Fruit fly (Drosophila melanogaster) whole organism, embryonic: ENCODE data around the gene VhaM9.7-c.

Source experiments
- ATbp ChIP-seq: fragments of 200-800 bp; sonication (Bioruptor generic); optimal IDR thresholded peaks from 2 replicates; lab custom pipeline; 2017; ENCODE audit warnings: missing biosample characterization, mild to moderate bottlenecking, missing genetic modification characterization, missing genetic modification reagents
- CG10147 ChIP-seq: fragments of 200-800 bp; sonication (Bioruptor generic); optimal IDR thresholded peaks from 2 replicates; lab custom pipeline; 2019; ENCODE audit warnings: missing biosample characterization, mild to moderate bottlenecking, missing genetic modification characterization, moderate library complexity
- CG1024 ChIP-seq: fragments of 200-800 bp; sonication (Bioruptor generic); IDR thresholded peaks from 2 replicates; pipeline ENCODE4 v1.3.6; 2022; ENCODE audit warnings: missing biosample characterization, missing genetic modification characterization
- CG10274 ChIP-seq: fragments of 200-800 bp; sonication (Bioruptor generic); optimal IDR thresholded peaks from 3 replicates; lab custom pipeline; 2017; ENCODE audit warnings: missing biosample characterization, mild to moderate bottlenecking, missing genetic modification characterization
- CG11723 ChIP-seq: fragments of 200-800 bp; sonication (Bioruptor generic); optimal IDR thresholded peaks from 2 replicates; lab custom pipeline; 2017; ENCODE audit warnings: missing biosample characterization, mild to moderate bottlenecking, missing genetic modification characterization
- CG12071 ChIP-seq: fragments of 200-800 bp; sonication (Bioruptor generic); optimal IDR thresholded peaks from 3 replicates; lab custom pipeline; 2018; ENCODE audit warnings: missing biosample characterization, mild to moderate bottlenecking, missing genetic modification characterization
- CG12219 ChIP-seq: fragments of 200-800 bp; sonication (Bioruptor generic); optimal IDR thresholded peaks from 3 replicates; lab custom pipeline; 2018; ENCODE audit warnings: missing biosample characterization, mild to moderate bottlenecking, missing genetic modification characterization
- CG12299 ChIP-seq: fragments of 200-800 bp; sonication (Bioruptor generic); optimal IDR thresholded peaks from 2 replicates; lab custom pipeline; 2018; ENCODE audit warnings: missing biosample characterization, mild to moderate bottlenecking, missing genetic modification characterization
- CG13624 ChIP-seq: fragments of 200-800 bp; sonication (Bioruptor generic); optimal IDR thresholded peaks from 2 replicates; lab custom pipeline; 2016; ENCODE audit warnings: missing biosample characterization, missing genetic modification characterization
- CG15479 ChIP-seq: fragments of 200-800 bp; sonication (Bioruptor generic); optimal IDR thresholded peaks from 3 replicates; lab custom pipeline; 2019; ENCODE audit warnings: missing biosample characterization, mild to moderate bottlenecking, missing genetic modification characterization, moderate library complexity
- CG17568 ChIP-seq: fragments of 200-800 bp; sonication (Bioruptor generic); optimal IDR thresholded peaks from 2 replicates; lab custom pipeline; 2018; ENCODE audit warnings: missing biosample characterization, mild to moderate bottlenecking, missing genetic modification characterization, moderate library complexity
- CG17912 ChIP-seq: fragments of 200-800 bp; sonication (Bioruptor generic); optimal IDR thresholded peaks from 2 replicates; lab custom pipeline; 2018; ENCODE audit warnings: missing biosample characterization, mild to moderate bottlenecking, missing genetic modification characterization
- CG18599 ChIP-seq: fragments of 200-800 bp; sonication (Bioruptor generic); optimal IDR thresholded peaks from 3 replicates; lab custom pipeline; 2017; ENCODE audit warnings: missing biosample characterization, missing genetic modification characterization, mild to moderate bottlenecking, moderate library complexity, missing genetic modification reagents
- CG43689 ChIP-seq: fragments of 200-800 bp; sonication (Bioruptor generic); IDR thresholded peaks from 2 replicates; pipeline ENCODE4 v1.3.6; 2022; ENCODE audit warnings: missing biosample characterization, missing genetic modification characterization
- CG7963 ChIP-seq: fragments of 200-800 bp; sonication (Bioruptor generic); IDR thresholded peaks from 3 replicates; pipeline ENCODE4 v1.3.6; 2022; ENCODE audit warnings: missing biosample characterization, missing genetic modification characterization; ENCODE audit not compliant: partially characterized antibody
- CG7987 ChIP-seq: fragments of 200-800 bp; sonication (Bioruptor generic); optimal IDR thresholded peaks from 2 replicates; lab custom pipeline; 2018; ENCODE audit warnings: missing biosample characterization, mild to moderate bottlenecking, missing genetic modification characterization, moderate library complexity
- CG8478 ChIP-seq: fragments of >200 bp; optimal IDR thresholded peaks from 2 replicates; lab custom pipeline; 2018
- CG8765 ChIP-seq: fragments of 200-800 bp; sonication (Bioruptor generic); IDR thresholded peaks from 2 replicates; pipeline ENCODE4 v1.3.6; 2022; ENCODE audit warnings: missing biosample characterization, missing genetic modification characterization
- Dbx ChIP-seq: fragments of 200-800 bp; sonication (Bioruptor generic); IDR thresholded peaks from 3 replicates; pipeline ENCODE4 v1.3.6; 2022; ENCODE audit warnings: missing biosample characterization, missing genetic modification characterization
- E2f2 ChIP-seq: fragments of 200-800 bp; sonication (Bioruptor generic); IDR thresholded peaks from 2 replicates; pipeline ENCODE4 v1.3.6; 2022; ENCODE audit warnings: missing biosample characterization, missing genetic modification characterization
- Gsc ChIP-seq: fragments of 200-800 bp; sonication (Bioruptor generic); IDR thresholded peaks from 2 replicates; pipeline ENCODE4 v1.3.6; 2022; ENCODE audit warnings: missing biosample characterization, missing genetic modification characterization
- Hand ChIP-seq: fragments of 200-800 bp; sonication (Bioruptor generic); optimal IDR thresholded peaks from 2 replicates; lab custom pipeline; 2017; ENCODE audit warnings: mild to moderate bottlenecking, missing biosample characterization, missing genetic modification reagents, missing genetic modification characterization
- Hr39 ChIP-seq: fragments of >200 bp; optimal IDR thresholded peaks from 2 replicates; lab custom pipeline; 2017
- Mrtf ChIP-seq: fragments of 200-800 bp; sonication (Bioruptor generic); IDR thresholded peaks from 3 replicates; pipeline ENCODE4 v1.3.6; 2022; ENCODE audit warnings: missing biosample characterization, missing genetic modification characterization
- NC2β ChIP-seq: fragments of 200-800 bp; sonication (Bioruptor generic); optimal IDR thresholded peaks from 2 replicates; lab custom pipeline; 2016; ENCODE audit warnings: missing biosample characterization, missing genetic modification characterization
- Oli ChIP-seq: fragments of 200-800 bp; sonication (Bioruptor generic); optimal IDR thresholded peaks from 2 replicates; lab custom pipeline; 2018; ENCODE audit warnings: missing biosample characterization, mild to moderate bottlenecking, missing genetic modification characterization, moderate library complexity
- Sin3A ChIP-seq: fragments of >200 bp; optimal IDR thresholded peaks from 2 replicates; lab custom pipeline; 2018
- Xbp1 ChIP-seq: fragments of 200-800 bp; sonication (Bioruptor generic); optimal IDR thresholded peaks from 3 replicates; lab custom pipeline; 2016; ENCODE audit warnings: missing biosample characterization, mild to moderate bottlenecking, missing genetic modification characterization
- ase ChIP-seq: fragments of 200-800 bp; sonication (Bioruptor generic); IDR thresholded peaks from 3 replicates; pipeline ENCODE4 v1.3.6; 2022; ENCODE audit warnings: missing biosample characterization, missing genetic modification characterization
- ato ChIP-seq: fragments of 200-800 bp; sonication (Bioruptor generic); IDR thresholded peaks from 2 replicates; pipeline ENCODE4 v1.3.6; 2022; ENCODE audit warnings: missing biosample characterization, missing genetic modification characterization; ENCODE audit not compliant: partially characterized antibody
- az2 ChIP-seq: fragments of 200-800 bp; sonication (Bioruptor generic); optimal IDR thresholded peaks from 3 replicates; lab custom pipeline; 2016; ENCODE audit warnings: missing biosample characterization, missing genetic modification characterization
- cg ChIP-seq: fragments of 200-800 bp; sonication (Bioruptor generic); optimal IDR thresholded peaks from 3 replicates; lab custom pipeline; 2019; ENCODE audit warnings: missing biosample characterization, mild to moderate bottlenecking, missing genetic modification characterization, moderate library complexity
- corto ChIP-seq: fragments of 200-800 bp; sonication (Bioruptor generic); optimal IDR thresholded peaks from 2 replicates; lab custom pipeline; 2016; ENCODE audit warnings: missing biosample characterization, mild to moderate bottlenecking, missing genetic modification characterization, moderate library complexity
- disco-r ChIP-seq: fragments of 200-800 bp; sonication (Bioruptor generic); optimal IDR thresholded peaks from 2 replicates; lab custom pipeline; 2016; ENCODE audit warnings: missing biosample characterization, missing genetic modification characterization
- ewg ChIP-seq: fragments of 200-800 bp; sonication (Bioruptor generic); optimal IDR thresholded peaks from 3 replicates; lab custom pipeline; 2017; ENCODE audit warnings: mild to moderate bottlenecking, missing biosample characterization, missing genetic modification reagents, missing genetic modification characterization
- fd102C ChIP-seq: fragments of 200-800 bp; sonication (Bioruptor generic); optimal IDR thresholded peaks from 2 replicates; lab custom pipeline; 2018; ENCODE audit warnings: missing biosample characterization, mild to moderate bottlenecking, missing genetic modification characterization, moderate library complexity
- fu2 ChIP-seq: fragments of 200-800 bp; sonication (Bioruptor generic); optimal IDR thresholded peaks from 2 replicates; lab custom pipeline; 2016; ENCODE audit warnings: missing biosample characterization, missing genetic modification characterization
- gsb ChIP-seq: fragments of 200-800 bp; sonication (Bioruptor generic); IDR thresholded peaks from 2 replicates; pipeline ENCODE4 v1.3.6; 2022; ENCODE audit warnings: missing biosample characterization, missing genetic modification characterization
- knrl ChIP-seq: fragments of 200-800 bp; sonication (Bioruptor generic); IDR thresholded peaks from 3 replicates; pipeline ENCODE4 v1.3.6; 2022; ENCODE audit warnings: missing biosample characterization, missing genetic modification characterization; ENCODE audit not compliant: partially characterized antibody
- lmd ChIP-seq: fragments of 200-800 bp; sonication (Bioruptor generic); IDR thresholded peaks from 2 replicates; pipeline ENCODE4 v1.3.6; 2022; ENCODE audit warnings: missing biosample characterization, missing genetic modification characterization
- mirr ChIP-seq: fragments of 200-800 bp; sonication (Bioruptor generic); optimal IDR thresholded peaks from 3 replicates; lab custom pipeline; 2018; ENCODE audit warnings: missing biosample characterization, mild to moderate bottlenecking, missing genetic modification characterization
- otp ChIP-seq: fragments of 200-800 bp; sonication (Bioruptor generic); IDR thresholded peaks from 3 replicates; pipeline ENCODE4, ENCODE4 v1.3.6; 2022; ENCODE audit warnings: missing biosample characterization, missing genetic modification characterization
- pita ChIP-seq: fragments of 200-800 bp; sonication (Bioruptor generic); optimal IDR thresholded peaks from 2 replicates; lab custom pipeline; 2017; ENCODE audit warnings: missing biosample characterization, mild to moderate bottlenecking, missing genetic modification characterization
- psq ChIP-seq: fragments of 200-800 bp; sonication (Bioruptor generic); optimal IDR thresholded peaks from 2 replicates; lab custom pipeline; 2017; ENCODE audit warnings: missing biosample characterization, missing genetic modification characterization
- sr ChIP-seq: fragments of 200-800 bp; sonication (Bioruptor generic); IDR thresholded peaks from 3 replicates; pipeline ENCODE4 v1.3.6; 2022; ENCODE audit warnings: missing biosample characterization, missing genetic modification characterization
- ssp ChIP-seq: fragments of 200-800 bp; sonication (Bioruptor generic); IDR thresholded peaks from 2 replicates; pipeline ENCODE4 v1.3.6; 2022; ENCODE audit warnings: missing biosample characterization, missing genetic modification characterization
- tgo ChIP-seq: fragments of 200-800 bp; sonication (Bioruptor generic); IDR thresholded peaks from 3 replicates; pipeline ENCODE4 v1.3.6; 2022; ENCODE audit warnings: missing biosample characterization, missing genetic modification characterization
- tio ChIP-seq: fragments of 200-800 bp; sonication (Bioruptor generic); optimal IDR thresholded peaks from 2 replicates; lab custom pipeline; 2017; ENCODE audit warnings: missing biosample characterization, missing genetic modification characterization, inconsistent platforms
- tna ChIP-seq: fragments of 200-800 bp; sonication (Bioruptor generic); IDR thresholded peaks from 2 replicates; pipeline ENCODE4 v1.3.6; 2022; ENCODE audit warnings: missing biosample characterization, missing genetic modification characterization; ENCODE audit not compliant: partially characterized antibody
- ttk ChIP-seq: fragments of 200-800 bp; sonication (Bioruptor generic); IDR thresholded peaks from 2 replicates; pipeline ENCODE4 v2.1.2; 2022; ENCODE audit warnings: missing biosample characterization, missing genetic modification characterization
- vfl ChIP-seq: fragments of 200-800 bp; sonication (Bioruptor generic); optimal IDR thresholded peaks from 2 replicates; lab custom pipeline; 2016; ENCODE audit warnings: missing biosample characterization, missing genetic modification characterization

Gene VhaM9.7-c

DNA sequence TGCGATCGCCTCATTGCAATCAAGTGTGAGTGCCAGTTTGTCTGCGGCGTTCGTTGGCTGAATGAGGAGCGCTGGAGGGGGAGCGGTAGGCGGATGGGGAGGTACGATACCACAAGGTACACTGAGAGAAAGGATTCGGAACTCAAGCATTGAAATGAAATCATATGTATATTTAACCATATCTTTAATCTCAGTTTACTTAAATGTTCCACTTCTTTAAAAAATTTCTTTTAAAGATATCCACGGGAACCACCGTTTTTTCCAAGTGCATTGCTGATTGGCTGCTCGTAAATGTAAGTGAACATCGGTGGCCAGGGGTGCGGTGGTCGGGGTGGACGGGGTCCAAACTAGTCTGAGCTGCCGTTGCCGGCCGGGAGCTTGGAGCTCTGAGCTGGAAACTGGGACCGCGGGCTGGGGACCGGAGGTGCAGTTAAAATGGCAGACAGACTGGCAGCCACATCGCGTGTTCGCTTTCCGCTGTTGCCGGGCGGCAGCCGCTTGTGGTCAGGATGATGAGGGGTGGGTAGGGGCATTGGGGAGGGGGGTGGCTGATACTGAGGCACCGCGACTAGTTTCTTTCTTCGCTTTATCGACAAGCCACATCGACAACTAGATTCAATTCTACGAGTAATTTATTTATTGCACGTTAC is 41.6 kb upstream of the VhaM9.7-c start (continued):
- TF ChIP-seq Xbp1 (GFP tag; lab: Kevin White, UChicago): peak; percentile 97
- TF ChIP-seq CG7963 (GFP tag; lab: Robert Waterston, UW): no peak
- peak; percentile 88 for TF ChIP-seq gsb (GFP tag; lab: Robert Waterston, UW)
- TF ChIP-seq E2f2: peak; percentile 79
- peak; percentile 92 for TF ChIP-seq ssp (GFP tag; lab: Robert Waterston, UW)
- peak; percentile 85 for TF ChIP-seq CG7987 (GFP tag; lab: Kevin White, UChicago)
- peak; percentile 76; the same call in 1 of the 2 replicates for TF ChIP-seq CG8765 (GFP tag; lab: Robert Waterston, UW)
- TF ChIP-seq CG17568: peak; percentile 91
- no peak for TF ChIP-seq CG15479 (GFP tag; lab: Kevin White, UChicago)
- TF ChIP-seq vfl: peak; percentile 70
- TF ChIP-seq CG12071: peak; percentile 94
- TF ChIP-seq fd102C (GFP tag; lab: Kevin White, UChicago): peak; percentile 46
- peak; percentile 96 for TF ChIP-seq CG17912
- peak; percentile 95 for TF ChIP-seq CG1024 (GFP tag; lab: Robert Waterston, UW)
- TF ChIP-seq CG11723: peak; percentile 96
- TF ChIP-seq Sin3A (lab: Kevin White, UChicago): no peak
- peak; percentile 99 for TF ChIP-seq ATbp (GFP tag; lab: Kevin White, UChicago)
- TF ChIP-seq CG8478 (lab: Kevin White, UChicago): no peak
- TF ChIP-seq knrl (GFP tag; lab: Robert Waterston, UW): no peak
- TF ChIP-seq CG10147 (GFP tag; lab: Kevin White, UChicago): peak; percentile 88
- TF ChIP-seq CG13624 (GFP tag; lab: Kevin White, UChicago): peak; percentile 90
- peak; percentile 79 for TF ChIP-seq CG10274 (GFP tag; lab: Kevin White, UChicago)
- peak; percentile 89 for TF ChIP-seq sr (GFP tag; lab: Robert Waterston, UW)
- TF ChIP-seq tna (GFP tag; lab: Robert Waterston, UW): no peak
- peak; percentile 98 for TF ChIP-seq ttk (GFP tag; lab: Robert Waterston, UW)
- TF ChIP-seq ase (GFP tag; lab: Robert Waterston, UW): peak; percentile 97
- peak; percentile 92 for TF ChIP-seq CG43689 (GFP tag; lab: Robert Waterston, UW)
- peak; percentile 43 for TF ChIP-seq mirr (GFP tag; lab: Kevin White, UChicago)
- TF ChIP-seq ewg (GFP tag; lab: Kevin White, UChicago): peak; percentile 95
- TF ChIP-seq tgo (GFP tag; lab: Robert Waterston, UW): peak; percentile 96
- peak; percentile 27 for TF ChIP-seq cg
- no peak for TF ChIP-seq pita (GFP tag; lab: Kevin White, UChicago)
- TF ChIP-seq psq: peak; percentile 92
- TF ChIP-seq CG12299 (tag; lab: Kevin White, UChicago): peak; percentile 92
- peak; percentile 84 for TF ChIP-seq fu2 (GFP tag; lab: Kevin White, UChicago)
- TF ChIP-seq NC2β: peak; percentile 93
- TF ChIP-seq Gsc: peak; percentile 94
- peak; percentile 87 for TF ChIP-seq disco-r (GFP tag; lab: Kevin White, UChicago)
- TF ChIP-seq tio (GFP tag; lab: Kevin White, UChicago): peak; percentile 84
- peak; percentile 98 for TF ChIP-seq Oli (tag; lab: Kevin White, UChicago)
- peak; percentile 97 for TF ChIP-seq lmd
- TF ChIP-seq Mrtf: peak; percentile 96
- peak; percentile 82 for TF ChIP-seq Hand (GFP tag; lab: Kevin White, UChicago)
- TF ChIP-seq ato (GFP tag; lab: Robert Waterston, UW): no peak
- TF ChIP-seq az2 (GFP tag; lab: Kevin White, UChicago): peak; percentile 97
- no peak for TF ChIP-seq Hr39 (lab: Kevin White, UChicago)
- TF ChIP-seq corto (GFP tag; lab: Kevin White, UChicago): peak; percentile 83
- TF ChIP-seq CG12219: peak; percentile 97
- peak; percentile 93 for TF ChIP-seq CG18599 (GFP tag; lab: Kevin White, UChicago)
- peak; percentile 79 for TF ChIP-seq Dbx (GFP tag; lab: Robert Waterston, UW)
- TF ChIP-seq otp (GFP tag; lab: Robert Waterston, UW): peak; percentile 99
